Fruit fly (Drosophila melanogaster): Measurements from ENCODE around the gene CG9297.

CG9297 gene

DNA sequence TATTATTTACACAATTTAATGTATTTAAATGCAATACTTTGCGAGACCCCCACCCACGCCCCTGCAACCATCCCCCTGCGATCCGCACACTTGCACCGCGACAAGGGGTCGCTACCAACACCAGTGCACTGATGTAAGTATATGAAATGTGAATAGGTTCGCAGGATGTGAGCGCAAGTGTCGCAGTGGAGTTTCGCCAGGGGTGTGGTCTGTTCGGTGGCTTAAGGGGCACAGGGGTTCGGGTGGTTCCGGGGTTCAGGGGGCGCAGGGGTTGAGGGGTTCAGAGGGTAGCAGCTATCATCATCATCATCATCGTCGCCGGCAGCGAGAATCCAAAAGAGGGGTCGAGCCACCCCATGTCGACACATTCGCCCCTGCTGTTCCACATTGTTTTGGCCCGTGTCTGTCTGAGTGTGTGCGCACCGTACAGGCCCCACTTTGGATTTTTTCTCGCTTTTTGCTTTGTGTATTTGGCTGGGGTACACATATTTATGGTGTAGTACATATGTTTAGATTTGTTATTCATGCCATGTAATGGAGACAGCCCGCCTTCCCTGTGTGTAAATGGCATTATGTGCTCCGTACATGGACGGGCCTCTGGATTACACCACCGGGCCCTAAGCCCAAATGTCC lies 33.8 kb downstream of the CG9297 start:
- TF ChIP-seq cnc (optimal IDR thresholded peaks at IDR 0.05): no peak

DNA sequence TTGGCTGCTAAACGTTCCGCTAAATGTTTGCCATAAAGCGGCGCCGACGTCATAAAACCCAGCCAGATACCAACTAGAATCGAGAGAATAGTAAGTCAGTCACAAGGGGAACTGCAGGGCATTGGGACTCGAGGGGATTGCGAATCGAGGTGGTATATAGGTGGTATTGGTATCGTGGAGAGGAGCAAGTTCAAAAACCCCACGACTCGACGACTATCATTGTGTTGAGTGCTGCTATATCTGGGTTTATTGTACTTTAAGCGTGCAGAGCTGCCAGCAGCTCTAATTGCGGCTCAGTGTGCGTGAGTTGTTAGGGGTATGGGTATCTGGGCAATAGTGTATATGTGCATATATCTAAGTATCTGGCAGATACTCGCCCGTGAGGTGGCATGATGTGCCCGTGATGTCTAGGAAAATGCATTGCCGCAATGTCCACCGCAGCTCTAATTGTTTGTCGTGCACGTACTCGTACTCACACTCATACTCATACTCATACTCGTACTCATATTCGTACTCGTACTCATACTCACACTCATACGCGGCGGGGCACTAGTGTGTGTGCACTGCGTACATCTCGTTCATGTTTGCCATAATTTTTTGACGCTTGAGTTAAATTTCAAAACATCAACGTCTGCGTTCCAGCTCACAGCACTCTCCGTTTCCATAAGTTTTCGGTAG lies 34.9 kb downstream of the CG9297 start:
- TF ChIP-seq CG14711 (tag; optimal IDR thresholded peaks at IDR 0.05): no peak

DNA sequence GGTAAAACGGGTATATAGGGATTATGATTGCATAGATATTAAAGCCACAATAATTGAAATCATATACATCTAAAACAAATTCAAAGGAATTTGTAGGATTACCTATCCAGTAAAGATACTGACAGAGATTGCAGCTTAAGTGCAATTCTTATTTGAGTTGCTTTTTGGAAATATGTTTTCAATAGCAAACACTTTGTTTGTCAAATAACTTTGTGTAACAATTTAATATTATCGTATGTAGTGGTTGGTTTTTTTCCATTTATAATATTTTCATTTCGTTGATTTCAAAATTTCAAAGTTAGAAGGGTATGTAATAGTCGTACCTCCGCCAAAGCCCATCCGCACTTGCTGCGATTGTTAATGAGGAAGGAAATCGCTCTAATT lies 35.4 kb downstream of the CG9297 start:
- no peak for TF ChIP-seq Crg-1 (GFP tag; optimal IDR thresholded peaks at IDR 0.05)
- no peak for TF ChIP-seq pad (GFP tag; optimal IDR thresholded peaks at IDR 0.05)
- TF ChIP-seq CG12768 (GFP tag; optimal IDR thresholded peaks at IDR 0.05): no peak
- no peak for TF ChIP-seq CG1620 (GFP tag; optimal IDR thresholded peaks at IDR 0.05)
- TF ChIP-seq cic (GFP tag; optimal IDR thresholded peaks at IDR 0.05): no peak
- no peak for TF ChIP-seq Clk (GFP tag; optimal IDR thresholded peaks at IDR 0.05)
- TF ChIP-seq bab1 (GFP tag; optimal IDR thresholded peaks at IDR 0.05): no peak
- no peak for TF ChIP-seq CG33017 (tag; optimal IDR thresholded peaks at IDR 0.05)
- no peak for TF ChIP-seq CG7101 (tag; optimal IDR thresholded peaks at IDR 0.05)
- TF ChIP-seq CG7045 (GFP tag; optimal IDR thresholded peaks at IDR 0.05): no peak
- no peak for TF ChIP-seq kay (GFP tag; ENCODE audit: borderline replicate concordance)
- no peak for TF ChIP-seq Mnt (GFP tag; optimal IDR thresholded peaks at IDR 0.05)
- TF ChIP-seq ovo (GFP tag; optimal IDR thresholded peaks at IDR 0.05): no peak
- no peak for TF ChIP-seq CG5204 (GFP tag; optimal IDR thresholded peaks at IDR 0.05)
- no peak for TF ChIP-seq CG14711 (tag; optimal IDR thresholded peaks at IDR 0.05)
- TF ChIP-seq CG11617 (GFP tag; optimal IDR thresholded peaks at IDR 0.05): no peak
- TF ChIP-seq cnc (optimal IDR thresholded peaks at IDR 0.05): no peak

DNA sequence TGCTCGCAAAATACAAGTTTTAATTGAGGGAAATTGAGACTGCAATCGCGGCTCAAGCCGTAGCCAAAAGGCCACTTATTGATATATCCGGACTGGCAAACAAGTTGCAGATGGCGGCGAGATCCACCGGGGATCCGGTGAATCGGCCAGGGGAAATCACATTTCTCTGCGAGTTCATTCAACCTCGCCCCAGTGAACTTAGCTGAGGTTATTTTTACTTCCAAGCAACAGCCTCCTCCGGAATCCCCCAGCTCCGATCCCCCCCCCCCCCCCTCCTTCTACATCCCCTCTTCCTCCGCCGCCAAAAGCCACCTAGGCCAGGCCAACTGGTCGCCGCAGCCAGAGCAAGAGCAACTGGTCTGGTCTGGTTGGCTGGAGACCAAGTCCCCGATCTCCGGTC lies 36.0 kb downstream of the CG9297 start:
- no peak for TF ChIP-seq CG1620 (GFP tag; optimal IDR thresholded peaks at IDR 0.05)

DNA sequence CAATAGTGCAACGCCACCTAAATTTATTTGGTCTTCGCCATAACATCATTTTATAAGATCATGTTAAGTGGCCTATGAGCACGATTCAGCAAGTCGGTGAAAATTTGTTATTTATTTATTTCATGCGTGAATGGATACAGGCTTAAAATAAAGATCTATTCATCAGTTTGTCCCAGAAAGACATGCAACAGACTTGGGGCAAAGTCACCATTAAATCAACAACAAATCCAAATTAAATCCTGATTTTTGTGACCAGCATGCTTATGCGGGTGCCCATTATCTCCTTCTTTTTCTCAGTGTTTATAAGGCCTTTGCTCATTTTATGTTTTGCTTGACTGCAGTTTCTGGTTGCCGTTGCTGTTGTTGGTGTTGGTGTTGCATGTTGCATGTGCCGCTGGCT lies 36.6 kb downstream of the CG9297 start:
- TF ChIP-seq Clk (GFP tag; optimal IDR thresholded peaks at IDR 0.05) (no peak), ovo (GFP tag; optimal IDR thresholded peaks at IDR 0.05) (no peak), tj (GFP tag; optimal IDR thresholded peaks at IDR 0.05) (no peak), bab1 (GFP tag; optimal IDR thresholded peaks at IDR 0.05) (no peak), cnc (optimal IDR thresholded peaks at IDR 0.05) (no peak), Mnt (GFP tag; optimal IDR thresholded peaks at IDR 0.05) (no peak), cic (GFP tag; optimal IDR thresholded peaks at IDR 0.05) (no peak), CG11617 (GFP tag; optimal IDR thresholded peaks at IDR 0.05) (no peak), CG5204 (GFP tag; optimal IDR thresholded peaks at IDR 0.05) (no peak), kay (GFP tag; ENCODE audit: borderline replicate concordance) (no peak)

DNA sequence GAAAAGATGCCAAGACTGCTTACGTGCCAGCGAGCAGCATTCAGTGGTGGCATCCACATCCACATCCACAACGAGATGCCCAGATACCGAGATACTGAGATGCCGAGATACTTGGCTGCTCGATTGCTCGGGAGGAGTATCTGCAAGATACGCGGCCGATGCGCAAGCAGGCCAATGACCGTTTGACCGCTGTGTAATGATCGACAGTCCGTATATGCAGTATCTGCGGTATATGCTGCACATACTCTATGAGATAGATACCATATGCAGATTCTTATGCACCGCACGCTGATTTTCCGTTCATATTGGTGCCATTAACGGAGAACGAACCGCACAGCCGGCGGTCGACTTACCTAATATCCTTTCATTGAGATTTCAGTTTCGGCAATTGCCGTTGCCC lies 38.0 kb downstream of the CG9297 start:
- TF ChIP-seq CG1620 (GFP tag; optimal IDR thresholded peaks at IDR 0.05): no peak
- no peak for TF ChIP-seq CG14711 (tag; optimal IDR thresholded peaks at IDR 0.05)
- no peak for TF ChIP-seq Mnt (GFP tag; optimal IDR thresholded peaks at IDR 0.05)

DNA sequence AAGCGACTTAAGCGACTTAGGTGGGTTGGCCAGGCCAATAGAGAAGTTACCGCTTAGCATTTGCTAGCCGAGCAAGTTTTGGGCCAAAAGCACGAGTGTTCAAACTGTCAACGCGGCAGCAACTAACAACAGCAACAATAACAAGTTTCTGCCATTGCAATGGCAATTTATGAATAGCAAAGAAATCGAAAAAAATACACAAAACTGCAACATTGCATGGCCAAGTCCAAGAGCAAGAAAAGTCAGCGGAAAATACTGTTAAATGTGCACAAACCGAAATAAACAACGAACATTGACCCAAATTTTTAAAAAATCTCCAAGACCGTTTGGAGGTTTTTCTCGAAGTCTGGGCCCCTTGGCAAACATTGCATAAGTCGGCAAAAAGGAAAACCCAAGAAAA lies 39.0 kb downstream of the CG9297 start:
- TF ChIP-seq Hr96 (GFP tag; optimal IDR thresholded peaks at IDR 0.05) (no peak), CG7101 (tag; optimal IDR thresholded peaks at IDR 0.05) (no peak), tj (GFP tag; optimal IDR thresholded peaks at IDR 0.05) (peak; percentile 91)

DNA sequence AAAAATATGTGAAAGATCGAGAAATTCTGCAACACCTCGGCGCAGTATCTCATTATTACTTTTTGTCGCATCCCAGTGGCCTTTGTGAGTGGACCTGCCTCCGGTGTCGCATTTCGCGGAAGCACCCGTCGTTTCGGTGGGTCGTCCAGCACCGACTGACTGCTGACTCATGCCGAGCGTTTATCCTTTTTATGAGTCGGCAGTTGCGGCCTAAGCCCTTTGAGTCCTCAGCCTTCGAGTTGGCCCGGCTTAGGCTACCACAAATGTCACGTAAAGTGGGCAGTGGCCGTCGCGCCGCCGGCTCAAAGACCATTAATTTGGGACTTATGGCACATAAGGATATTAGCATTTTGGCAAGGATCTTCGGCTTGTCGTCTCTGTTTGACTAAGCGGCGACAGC lies 40.4 kb downstream of the CG9297 start:
- no peak for TF ChIP-seq CG33017 (tag; optimal IDR thresholded peaks at IDR 0.05)
- TF ChIP-seq Hr96 (GFP tag; optimal IDR thresholded peaks at IDR 0.05): no peak
- TF ChIP-seq kay (GFP tag; ENCODE audit: borderline replicate concordance): no peak
- no peak for TF ChIP-seq CG1620 (GFP tag; optimal IDR thresholded peaks at IDR 0.05)
- no peak for TF ChIP-seq ovo (GFP tag; optimal IDR thresholded peaks at IDR 0.05)
- no peak for TF ChIP-seq CG5204 (GFP tag; optimal IDR thresholded peaks at IDR 0.05)
- TF ChIP-seq Clk (GFP tag; optimal IDR thresholded peaks at IDR 0.05): no peak
- no peak for TF ChIP-seq pad (GFP tag; optimal IDR thresholded peaks at IDR 0.05)
- TF ChIP-seq CG12768 (GFP tag; optimal IDR thresholded peaks at IDR 0.05): no peak
- TF ChIP-seq bab1 (GFP tag; optimal IDR thresholded peaks at IDR 0.05): no peak
- no peak for TF ChIP-seq tj (GFP tag; optimal IDR thresholded peaks at IDR 0.05)
- no peak for TF ChIP-seq cnc (optimal IDR thresholded peaks at IDR 0.05)
- TF ChIP-seq CG7045 (GFP tag; optimal IDR thresholded peaks at IDR 0.05): no peak
- TF ChIP-seq CG14711 (tag; optimal IDR thresholded peaks at IDR 0.05): no peak
- TF ChIP-seq CG7101 (tag; optimal IDR thresholded peaks at IDR 0.05): no peak
